Fruit fly (Drosophila melanogaster) S2 (cell line): ENCODE data around the gene Vha100-1.

Source experiments
- CG8478 ChIP-seq: fragments of >200 bp; optimal IDR thresholded peaks from 2 replicates; lab custom pipeline; 2018
- CTCF ChIP-seq, 2 experiments: fragments of >200 bp; optimal IDR thresholded peaks; 2 replicates each; lab custom pipeline; 2018

Vha100-1 gene

DNA sequence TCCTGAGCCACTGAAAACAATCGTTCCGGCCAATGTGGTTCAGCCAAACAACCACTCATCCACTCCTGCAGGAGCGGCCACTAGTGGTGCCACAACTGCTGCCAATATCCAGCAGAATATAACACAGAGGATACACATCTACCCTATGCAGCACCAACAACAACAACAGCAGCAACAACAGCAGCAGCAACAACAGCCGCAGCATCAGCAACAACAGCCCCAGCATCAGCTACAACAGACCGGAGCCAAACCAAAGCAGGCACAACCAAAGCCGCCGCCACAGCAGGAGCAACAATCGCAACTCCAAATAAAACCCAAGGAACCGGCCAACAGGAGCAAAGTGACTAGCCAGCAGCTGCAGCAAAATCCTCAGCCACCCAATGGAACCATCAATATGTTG lies 27.8 kb upstream of the Vha100-1 start:
- TF ChIP-seq CTCF (optimal IDR thresholded peaks at IDR 0.05; lab: Kevin White, UChicago) (no peak), CG8478 (lab: Kevin White, UChicago) (no peak)

dm6 chr3R:29111795-29112194 lies 19.2 kb upstream of the Vha100-1 start:
- TF ChIP-seq CG8478 (lab: Kevin White, UChicago) (no peak), CTCF (optimal IDR thresholded peaks at IDR 0.05; lab: Kevin White, UChicago) (no peak)

DNA sequence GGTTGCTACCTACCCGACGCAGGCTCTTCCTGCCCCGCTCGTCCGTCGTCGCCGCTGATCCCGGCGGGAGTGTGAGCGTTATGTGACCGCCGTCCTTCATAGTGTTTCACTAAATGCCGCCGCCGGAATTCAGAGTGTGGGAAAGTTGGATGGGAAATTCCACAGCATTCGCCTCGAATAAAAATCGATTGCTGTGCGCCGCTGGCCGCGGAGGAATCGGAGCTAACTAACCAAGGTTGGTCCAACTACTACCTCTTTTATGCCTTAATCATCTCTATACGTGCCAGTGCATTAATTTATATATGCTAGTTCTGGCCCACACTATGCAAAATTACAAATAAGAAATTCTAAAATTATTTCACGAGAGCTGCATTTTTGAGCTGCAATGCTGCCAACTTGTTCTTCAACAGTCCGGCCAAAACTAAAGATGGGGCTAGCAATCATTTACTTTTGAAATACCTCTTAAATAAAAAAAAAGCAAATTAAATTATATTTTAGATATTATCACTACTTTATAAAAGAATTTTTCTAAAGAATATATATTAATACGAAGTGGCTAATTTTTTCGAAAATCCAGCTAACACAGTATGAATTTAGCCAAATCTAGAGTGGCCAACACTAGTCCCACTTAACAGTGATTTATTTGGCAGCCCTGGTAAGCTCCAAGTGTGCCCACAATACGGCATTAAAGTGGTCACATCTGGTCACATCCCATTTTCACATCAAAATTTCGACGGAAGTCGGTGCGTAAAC lies 18.4 kb upstream of the Vha100-1 start, which contains the start of the genes alpha-Man-Ib and Pdhb:
Gene alpha-Man-Ib (minus strand): TSS at position 425 of the 753 bp plus-strand sequence.
Gene Pdhb (plus strand): TSS at position 674 of the 753 bp plus-strand sequence.
- TF ChIP-seq CTCF (optimal IDR thresholded peaks at IDR 0.05; lab: Kevin White, UChicago) (no peak), CG8478 (lab: Kevin White, UChicago) (no peak)

DNA sequence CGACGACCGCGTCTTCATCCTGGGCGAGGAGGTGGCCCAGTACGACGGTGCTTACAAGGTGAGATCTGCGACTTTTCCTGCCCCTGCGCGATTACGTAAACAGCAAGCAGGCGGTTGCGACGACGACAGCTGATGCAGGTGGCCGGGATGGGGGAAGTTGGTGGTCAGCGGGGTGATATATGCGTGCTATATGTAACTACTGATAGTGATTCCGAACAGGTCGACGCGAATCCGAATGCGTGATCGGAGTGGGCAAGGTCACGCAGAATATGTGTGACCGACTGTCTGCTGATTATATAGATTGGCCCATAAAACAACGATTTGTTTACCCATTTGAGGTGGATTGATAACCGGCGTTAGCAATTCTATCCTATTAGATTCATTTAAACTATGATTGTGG lies 17.6 kb upstream of the Vha100-1 start:
- TF ChIP-seq CG8478 (lab: Kevin White, UChicago) (no peak), CTCF (optimal IDR thresholded peaks at IDR 0.05; lab: Kevin White, UChicago) (no peak)

DNA sequence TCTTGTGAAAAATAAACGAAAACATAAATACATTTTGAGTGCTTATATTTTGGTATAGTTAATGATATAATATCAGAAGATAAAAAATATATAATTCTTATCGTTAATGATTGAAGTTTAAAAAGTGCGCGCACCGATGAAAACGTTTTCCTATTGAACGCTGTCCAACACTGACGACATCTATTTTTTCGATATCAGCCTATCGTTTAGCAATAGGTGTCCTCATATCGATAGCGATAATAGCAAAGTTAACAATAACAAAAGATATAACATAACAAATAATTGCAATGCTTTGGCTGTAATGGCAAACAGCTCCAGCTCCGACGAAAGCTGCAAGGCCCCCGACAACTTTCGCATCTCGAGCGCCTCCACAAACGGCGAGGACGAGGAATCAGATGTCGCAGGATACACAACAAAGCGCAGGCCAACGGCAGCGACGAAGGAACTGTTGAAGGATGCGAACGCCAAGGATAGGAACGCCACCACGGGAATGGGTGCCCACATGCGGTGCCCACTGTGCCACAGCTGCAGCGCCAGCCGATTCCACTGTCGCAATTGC lies 14.7 kb upstream of the Vha100-1 start, which contains the start of gene Atg14:
Gene Atg14 (plus strand): TSS at position 225 of the 559 bp plus-strand sequence.
- TF ChIP-seq CG8478 (lab: Kevin White, UChicago) = no peak
- TF ChIP-seq CTCF (optimal IDR thresholded peaks at IDR 0.05; lab: Kevin White, UChicago) = no peak

dm6 chr3R:29122817-29123611 lies 8.0 kb upstream of the Vha100-1 start, which contains the start of the genes yem and Ctl2:
TSS of gene yem (minus strand) at chr3R:29122879.
TSS of gene Ctl2 (plus strand) at chr3R:29123370.
- TF ChIP-seq CTCF (optimal IDR thresholded peaks at IDR 0.05; lab: Kevin White, UChicago) (no peak), CG8478 (lab: Kevin White, UChicago) (no peak)

- TF ChIP-seq CTCF (optimal IDR thresholded peaks at IDR 0.05; lab: Kevin White, UChicago) (no peak), CG8478 (lab: Kevin White, UChicago) (no peak)
Measured at dm6 chr3R:29124128-29124527, 6.9 kb upstream of the Vha100-1 start.

DNA sequence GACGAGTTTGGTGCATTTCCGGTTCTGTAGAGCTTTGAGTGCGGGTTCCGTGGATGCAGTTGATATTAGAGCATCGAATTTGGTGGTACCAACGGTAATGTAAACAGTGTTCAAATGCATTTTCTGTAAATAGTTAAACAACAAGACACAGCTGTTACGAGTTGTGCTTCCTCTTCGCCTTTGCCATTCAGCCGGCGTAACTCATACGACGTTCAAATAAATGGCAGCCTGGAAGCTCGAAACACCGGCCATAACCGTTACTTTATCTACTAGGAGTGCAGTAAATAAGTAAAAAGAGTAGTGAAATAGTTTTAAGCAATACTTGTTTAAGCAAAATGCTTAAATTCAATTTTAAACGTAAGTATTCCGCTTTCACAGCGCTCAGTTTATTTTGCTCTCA lies 7.4 kb downstream of the Vha100-1 start, which contains the start of the genes Alg13 and superdeath:
Gene Alg13 (minus strand): TSS at position 167 of the 400 bp plus-strand sequence.
Gene superdeath (plus strand): TSS at position 256 of the 400 bp plus-strand sequence.
- no peak for TF ChIP-seq CG8478 (lab: Kevin White, UChicago)
- no peak for TF ChIP-seq CTCF (optimal IDR thresholded peaks at IDR 0.05; lab: Kevin White, UChicago)

- TF ChIP-seq CG8478 (lab: Kevin White, UChicago) (no peak), CTCF (optimal IDR thresholded peaks at IDR 0.05; lab: Kevin White, UChicago) (no peak)
Measured at dm6 chr3R:29138961-29139527, 8.1 kb downstream of the Vha100-1 start.

dm6 chr3R:29139767-29140755 lies 9.1 kb downstream of the Vha100-1 start:
- no peak for TF ChIP-seq CG8478 (lab: Kevin White, UChicago)
- TF ChIP-seq CTCF (optimal IDR thresholded peaks at IDR 0.05; lab: Kevin White, UChicago) = no peak

dm6 chr3R:29146710-29147109 lies 15.7 kb downstream of the Vha100-1 start, which contains the start of gene CG14511:
TSS of gene CG14511 (minus strand) at chr3R:29146893.
- TF ChIP-seq CTCF (optimal IDR thresholded peaks at IDR 0.05; lab: Kevin White, UChicago) = no peak

DNA sequence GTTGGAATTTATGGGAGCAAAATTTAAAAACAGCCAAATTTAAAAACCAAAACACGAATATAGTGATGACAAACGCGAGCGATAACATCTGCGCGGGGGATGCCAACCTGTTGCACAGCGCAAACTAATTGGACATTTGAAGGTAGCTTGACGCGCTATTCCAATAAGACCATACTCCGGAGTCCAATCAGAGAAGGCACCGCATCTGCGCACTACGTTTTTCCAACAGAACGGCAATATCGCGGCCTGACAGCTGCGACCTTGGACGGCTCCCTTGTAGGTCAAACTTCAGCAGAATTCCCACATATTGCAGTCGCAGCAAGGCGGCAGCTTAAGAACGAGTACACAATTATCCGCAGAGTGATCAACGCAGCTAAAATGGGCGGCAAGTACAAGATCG lies 17.1 kb downstream of the Vha100-1 start, which contains the start of the genes CG11882 and Pglym78:
Gene CG11882 (minus strand): TSS at position 101 of the 400 bp plus-strand sequence.
Gene Pglym78 (plus strand): TSS at position 177 of the 400 bp plus-strand sequence.
- peak; percentile 53 to 69 for TF ChIP-seq CTCF (optimal IDR thresholded peaks at IDR 0.05; lab: Kevin White, UChicago)
- TF ChIP-seq CG8478 (lab: Kevin White, UChicago) = no peak

DNA sequence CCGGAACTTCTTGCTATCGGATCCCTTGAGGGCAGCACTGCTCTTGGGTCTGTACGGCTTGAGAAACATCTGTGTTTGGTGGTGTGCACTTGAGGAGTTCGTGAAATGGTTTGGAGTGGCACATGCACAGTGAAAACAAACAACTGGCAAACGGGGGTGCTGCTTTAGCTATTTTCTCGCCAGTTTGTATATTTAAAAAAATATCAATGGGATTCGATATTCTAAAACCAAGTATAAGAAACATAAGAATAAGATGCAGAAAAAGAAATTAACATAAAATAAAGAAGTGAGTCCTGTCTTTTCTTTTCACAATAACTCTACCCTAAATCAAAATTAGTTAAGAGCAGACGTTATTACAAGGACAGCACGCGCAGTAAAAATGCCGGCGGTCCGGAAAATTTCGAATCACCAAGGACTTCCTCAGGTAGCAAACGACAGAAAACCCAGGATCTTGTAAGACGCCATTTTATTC lies 20.7 kb downstream of the Vha100-1 start, which contains the start of gene eIF2D:
Gene eIF2D (minus strand): TSS at position 174 of the 472 bp plus-strand sequence.
- no peak for TF ChIP-seq CG8478 (lab: Kevin White, UChicago)
- no peak for TF ChIP-seq CTCF (optimal IDR thresholded peaks at IDR 0.05; lab: Kevin White, UChicago)
